Fruit fly (Drosophila melanogaster) whole organism, pupa: ENCODE measurements around the gene Peritrophin-15a.

Source experiments
- CG10348 ChIP-seq: fragments of 200-800 bp; sonication (Bioruptor generic); IDR thresholded peaks from 2 replicates; pipeline ENCODE4 v1.3.6; 2022; ENCODE audit warnings: missing biosample characterization, missing genetic modification characterization
- CG12605 ChIP-seq: fragments of 200-800 bp; sonication (Bioruptor generic); IDR thresholded peaks from 2 replicates; pipeline ENCODE4 v1.3.6; 2022; ENCODE audit warnings: missing biosample characterization, missing genetic modification characterization
- CG13204 ChIP-seq: fragments of 200-800 bp; sonication (Bioruptor generic); optimal IDR thresholded peaks from 2 replicates; lab custom pipeline; 2018; ENCODE audit warnings: missing biosample characterization, mild to moderate bottlenecking, missing genetic modification characterization, moderate library complexity
- CG14655 ChIP-seq: fragments of 200-800 bp; sonication (Bioruptor generic); optimal IDR thresholded peaks from 3 replicates; lab custom pipeline; 2017; ENCODE audit warnings: mild to moderate bottlenecking, missing biosample characterization, missing genetic modification reagents, missing genetic modification characterization
- CG15710 ChIP-seq: fragments of 200-800 bp; sonication (Bioruptor generic); optimal IDR thresholded peaks from 2 replicates; lab custom pipeline; 2018; ENCODE audit warnings: missing biosample characterization, mild to moderate bottlenecking, missing genetic modification characterization, moderate library complexity
- CG17806 ChIP-seq: fragments of 200-800 bp; sonication (Bioruptor generic); optimal IDR thresholded peaks from 2 replicates; lab custom pipeline; 2018; ENCODE audit warnings: missing biosample characterization, mild to moderate bottlenecking, missing genetic modification characterization, moderate library complexity
- CG32121 ChIP-seq: fragments of 200-800 bp; sonication (Bioruptor generic); IDR thresholded peaks from 2 replicates; pipeline ENCODE4 v1.3.6; 2022; ENCODE audit warnings: missing biosample characterization, missing genetic modification characterization
- CG34367 ChIP-seq: fragments of 200-800 bp; sonication (Bioruptor generic); optimal IDR thresholded peaks from 2 replicates; lab custom pipeline; 2018; ENCODE audit warnings: missing biosample characterization, mild to moderate bottlenecking, missing genetic modification characterization
- CG4496 ChIP-seq: fragments of 200-800 bp; sonication (Bioruptor generic); IDR thresholded peaks from 3 replicates; pipeline ENCODE4 v1.3.6; 2022; ENCODE audit warnings: missing biosample characterization, missing genetic modification characterization
- CG8159 ChIP-seq: fragments of 200-800 bp; sonication (Bioruptor generic); optimal IDR thresholded peaks from 3 replicates; lab custom pipeline; 2018; ENCODE audit warnings: missing biosample characterization, mild to moderate bottlenecking, missing genetic modification characterization, moderate library complexity
- CG8301 ChIP-seq: fragments of 200-800 bp; sonication (Bioruptor generic); optimal IDR thresholded peaks from 2 replicates; lab custom pipeline; 2018; ENCODE audit warnings: missing biosample characterization, mild to moderate bottlenecking, missing genetic modification characterization
- CG9948 ChIP-seq: fragments of 200-800 bp; sonication (Bioruptor generic); optimal IDR thresholded peaks from 2 replicates; lab custom pipeline; 2018; ENCODE audit warnings: missing biosample characterization, mild to moderate bottlenecking, missing genetic modification characterization, moderate library complexity
- D1 ChIP-seq: fragments of 200-800 bp; sonication (Bioruptor generic); optimal IDR thresholded peaks from 2 replicates; lab custom pipeline; 2018; ENCODE audit warnings: missing biosample characterization, mild to moderate bottlenecking, missing genetic modification characterization, moderate library complexity
- EcR ChIP-seq: fragments of 200-800 bp; sonication (Bioruptor generic); optimal IDR thresholded peaks from 3 replicates; lab custom pipeline; 2019; ENCODE audit warnings: missing biosample characterization, missing genetic modification characterization, mild to moderate bottlenecking, moderate library complexity, missing genetic modification reagents
- Ets98B ChIP-seq: fragments of 200-800 bp; sonication (Bioruptor generic); IDR thresholded peaks from 2 replicates; pipeline ENCODE4 v1.3.6; 2022; ENCODE audit warnings: missing biosample characterization, missing genetic modification characterization
- Pif1A ChIP-seq: fragments of 200-800 bp; sonication (Bioruptor generic); optimal IDR thresholded peaks from 3 replicates; lab custom pipeline; 2016; ENCODE audit warnings: missing biosample characterization, missing genetic modification characterization
- Pif1B ChIP-seq: fragments of 200-800 bp; sonication (Bioruptor generic); optimal IDR thresholded peaks from 3 replicates; lab custom pipeline; 2016; ENCODE audit warnings: missing biosample characterization, missing genetic modification characterization
- Snoo ChIP-seq: fragments of 200-800 bp; sonication (Bioruptor generic); optimal IDR thresholded peaks from 3 replicates; lab custom pipeline; 2017; ENCODE audit warnings: missing biosample characterization, mild to moderate bottlenecking, missing genetic modification characterization, inconsistent platforms
- fd96Ca ChIP-seq: fragments of 200-800 bp; sonication (Bioruptor generic); IDR thresholded peaks from 3 replicates; pipeline ENCODE4 v1.3.6; 2022; ENCODE audit warnings: missing biosample characterization, missing genetic modification characterization
- gl ChIP-seq: fragments of 200-800 bp; sonication (Bioruptor generic); optimal IDR thresholded peaks from 2 replicates; lab custom pipeline; 2018; ENCODE audit warnings: missing biosample characterization, mild to moderate bottlenecking, missing genetic modification characterization
- rn ChIP-seq: fragments of 200-800 bp; sonication (Bioruptor generic); IDR thresholded peaks from 2 replicates; pipeline ENCODE4 v1.3.6; 2022; ENCODE audit warnings: missing biosample characterization, missing genetic modification characterization

Peritrophin-15a gene

dm6 chr2L:8421717-8422116 is 25.8 kb upstream of the Peritrophin-15a start:
- no peak for TF ChIP-seq CG34367
- no peak for TF ChIP-seq CG9948 (tag; lab: Kevin White, UChicago)
- no peak for TF ChIP-seq Snoo
- no peak for TF ChIP-seq CG15710
- no peak for TF ChIP-seq CG8159 (tag; lab: Kevin White, UChicago)
- TF ChIP-seq Ets98B = no peak
- no peak for TF ChIP-seq CG17806 (tag; lab: Kevin White, UChicago)
- no peak for TF ChIP-seq Pif1A
- no peak for TF ChIP-seq D1 (tag; lab: Kevin White, UChicago)
- no peak for TF ChIP-seq CG13204 (GFP tag; lab: Kevin White, UChicago)
- no peak for TF ChIP-seq CG8301

DNA sequence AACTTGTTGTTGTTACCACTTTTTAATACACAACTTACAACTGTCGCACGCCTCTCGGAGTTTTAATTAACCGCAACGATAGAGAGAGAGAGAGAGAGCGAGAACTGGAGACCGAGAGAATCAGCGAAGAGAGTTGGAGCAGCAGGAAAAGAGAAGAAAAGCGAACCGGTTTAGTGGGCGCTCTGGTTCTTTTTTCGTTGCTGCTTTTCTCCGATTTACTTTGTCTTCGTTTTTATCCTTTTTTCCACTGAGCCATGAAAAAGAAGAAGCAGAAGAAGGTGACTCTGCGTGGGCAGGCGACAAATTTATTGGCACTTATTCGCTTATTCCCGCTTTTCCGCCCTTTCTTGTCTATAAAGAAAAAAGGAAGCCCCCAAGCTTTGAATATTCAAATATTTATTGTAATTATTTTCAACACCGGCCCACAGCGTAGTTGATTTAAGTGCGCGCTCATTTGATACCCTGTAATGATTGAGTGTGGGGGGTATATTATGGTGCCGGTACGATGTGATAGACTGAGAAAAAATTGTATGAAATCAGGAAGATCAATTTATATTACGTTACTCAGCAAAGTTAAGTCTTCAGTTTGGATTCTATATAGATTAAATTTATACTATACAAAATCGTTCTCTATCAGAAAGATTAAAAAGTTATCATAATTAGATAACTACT is 24.5 kb upstream of the Peritrophin-15a start:
- TF ChIP-seq Ets98B (no peak), CG8301 (peak; percentile 7), CG13204 (GFP tag; lab: Kevin White, UChicago) (peak; percentile 66), CG32121 (no peak), rn (GFP tag; lab: Robert Waterston, UW) (no peak), gl (peak; percentile 69), CG15710 (peak; percentile 11), CG12605 (peak; percentile 36; the same call in 1 of the 2 replicates), CG8159 (tag; lab: Kevin White, UChicago) (peak; percentile 38), CG34367 (peak; percentile 43), CG4496 (GFP tag; lab: Robert Waterston, UW) (peak; percentile 57; the same call in 1 of the 3 replicates), fd96Ca (no peak), CG10348 (no peak), CG9948 (tag; lab: Kevin White, UChicago) (no peak), CG17806 (tag; lab: Kevin White, UChicago) (peak; percentile 24), Pif1A (peak; percentile 47), Snoo (no peak), CG14655 (GFP tag; lab: Kevin White, UChicago) (peak; percentile 22), EcR (peak; percentile 31), Pif1B (GFP tag; lab: Kevin White, UChicago) (peak; percentile 6), D1 (tag; lab: Kevin White, UChicago) (no peak)

dm6 chr2L:8419382-8419940 is 23.6 kb upstream of the Peritrophin-15a start:
- TF ChIP-seq gl (peak; percentile 58), CG17806 (tag; lab: Kevin White, UChicago) (no peak), CG15710 (peak; percentile 28), CG10348 (no peak), CG9948 (tag; lab: Kevin White, UChicago) (no peak), EcR (peak; percentile 94), Snoo (no peak), CG12605 (0 out of 2 replicates have a peak, but pooled peaks have one; percentile 18), CG32121 (no peak), CG14655 (GFP tag; lab: Kevin White, UChicago) (peak; percentile 1), CG8159 (tag; lab: Kevin White, UChicago) (no peak), CG8301 (no peak), CG13204 (GFP tag; lab: Kevin White, UChicago) (peak; percentile 75), CG4496 (GFP tag; lab: Robert Waterston, UW) (peak; percentile 43; the same call in 1 of the 3 replicates)
- TF ChIP-seq, all 21 proteins: peak for 7

dm6 chr2L:8418113-8418885 is 22.4 kb upstream of the Peritrophin-15a start:
- TF ChIP-seq CG34367 (no peak), CG17806 (tag; lab: Kevin White, UChicago) (no peak), Pif1B (GFP tag; lab: Kevin White, UChicago) (no peak), Ets98B (no peak), CG4496 (GFP tag; lab: Robert Waterston, UW) (no peak), gl (peak; percentile 44), EcR (no peak), Snoo (no peak), rn (GFP tag; lab: Robert Waterston, UW) (no peak), CG8301 (no peak), CG13204 (GFP tag; lab: Kevin White, UChicago) (peak; percentile 18)
- TF ChIP-seq, all 21 proteins: peak for 2

DNA sequence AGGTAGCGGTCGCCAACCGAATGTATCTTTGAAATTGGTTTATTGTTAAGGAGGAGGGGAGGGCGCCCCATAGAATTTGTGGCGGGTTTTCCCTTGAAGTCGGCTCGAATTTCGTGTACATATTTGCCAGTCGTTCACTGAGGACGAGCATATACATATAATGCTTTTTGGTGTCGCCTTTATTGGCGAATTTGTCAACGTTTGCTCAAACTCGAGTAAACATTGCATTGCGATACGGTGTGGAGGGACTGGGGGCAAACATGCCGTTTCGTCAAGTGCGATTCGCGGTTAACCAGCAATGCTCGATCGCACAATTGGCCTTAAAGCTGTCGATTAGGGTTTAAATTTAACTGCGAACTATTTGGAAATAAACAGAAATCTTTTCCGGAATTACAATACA is 21.7 kb upstream of the Peritrophin-15a start:
- TF ChIP-seq CG8159 (tag; lab: Kevin White, UChicago) (no peak), CG14655 (GFP tag; lab: Kevin White, UChicago) (no peak), CG13204 (GFP tag; lab: Kevin White, UChicago) (no peak), CG4496 (GFP tag; lab: Robert Waterston, UW) (no peak), Ets98B (no peak), Snoo (no peak)
